Worm (Caenorhabditis elegans): ENCODE measurements around the gene Y37D8A.29.

Y37D8A.29 gene

DNA sequence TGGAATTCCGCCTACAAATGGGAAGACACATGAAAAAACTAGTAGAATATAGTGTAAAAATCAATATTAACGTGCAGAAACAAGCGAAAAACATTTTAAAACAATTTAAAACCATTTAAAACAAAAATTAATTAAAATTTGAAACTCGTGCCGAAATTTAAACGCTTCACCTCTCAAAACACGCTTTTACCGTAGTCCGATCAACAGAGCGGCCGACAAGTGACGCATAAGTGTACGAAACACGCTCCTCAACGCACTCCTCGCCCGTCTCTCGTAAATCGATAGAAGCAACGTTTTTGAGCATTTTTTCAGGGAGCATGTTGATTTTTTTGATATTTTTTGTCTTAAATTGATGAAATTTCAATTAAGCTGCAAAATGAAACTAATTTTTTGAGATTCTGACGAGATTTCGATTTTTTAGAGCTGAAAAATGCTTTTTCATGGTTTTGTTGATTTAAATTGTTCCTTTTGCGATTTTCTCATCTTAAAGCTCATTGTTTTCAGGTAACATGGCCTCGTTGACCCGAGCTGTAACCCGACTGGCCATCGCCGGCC, 13.6 kb upstream of the Y37D8A.29 start, which contains the start of gene cox-5A (continued):
- TF ChIP-seq C06A6.2 (GFP tag; conservative IDR thresholded peaks at IDR 0.05) (peak; percentile 97), hlh-26 (GFP tag; conservative IDR thresholded peaks at IDR 0.05) (no peak), tlf-1 (GFP tag; optimal IDR thresholded peaks at IDR 0.05) (peak; percentile 99), attf-3 (GFP tag; conservative IDR thresholded peaks at IDR 0.05) (peak; percentile 83), efl-1 (GFP tag; optimal IDR thresholded peaks at IDR 0.05) (peak; percentile 94), nhr-27 (tag; optimal IDR thresholded peaks at IDR 0.05) (peak; percentile 63), chd-7 (tag; optimal IDR thresholded peaks at IDR 0.05) (peak; percentile 98), snpc-4 (GFP tag; optimal IDR thresholded peaks at IDR 0.05) (peak; percentile 85), snpc-4 (tag; optimal IDR thresholded peaks at IDR 0.05) (peak; percentile 91 to 94 (median 94)), lsy-27 (tag; optimal IDR thresholded peaks at IDR 0.05; ENCODE audit: borderline replicate concordance, insufficient read depth) (no peak), F52B5.7 (tag; optimal IDR thresholded peaks at IDR 0.05) (peak; percentile 88), B0019.2 (GFP tag; conservative IDR thresholded peaks at IDR 0.05) (peak; percentile 87), ztf-28 (GFP tag; IDR thresholded peaks at IDR 0.05) (peak; percentile 74), madf-3 (GFP tag; IDR thresholded peaks at IDR 0.05) (peak; percentile 97), B0035.1 (tag; optimal IDR thresholded peaks at IDR 0.05) (peak; percentile 93), madf-8 (GFP tag; conservative IDR thresholded peaks at IDR 0.05) (peak; percentile 87), nhr-179 (tag; optimal IDR thresholded peaks at IDR 0.05) (no peak), nhr-120 (GFP tag; IDR thresholded peaks at IDR 0.05) (0 out of 2 replicates have a peak, but pooled peaks have one; percentile 61)

DNA sequence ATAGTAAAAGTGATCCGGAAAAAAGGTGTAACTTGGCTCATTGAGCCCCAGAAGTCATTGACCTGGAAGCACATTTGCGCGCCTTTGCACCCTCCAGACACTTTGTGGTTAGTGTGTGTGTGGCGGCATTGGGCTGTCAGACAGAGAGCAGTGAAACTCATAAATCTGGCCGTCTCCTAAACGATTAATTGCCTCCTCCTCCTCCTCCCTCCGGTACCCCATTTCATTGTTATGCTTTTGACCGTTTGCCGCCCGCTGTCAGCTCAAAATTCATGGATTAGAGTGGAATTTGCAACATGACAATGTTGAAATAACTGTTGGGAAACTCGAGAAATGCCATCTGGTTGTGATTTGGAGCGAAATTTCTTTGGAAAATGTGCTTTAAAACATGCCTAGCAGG, 12.6 kb upstream of the Y37D8A.29 start:
- TF ChIP-seq snpc-1.3 (tag; optimal IDR thresholded peaks at IDR 0.05; ENCODE audit: insufficient read depth) (no peak), repo-1 (tag; optimal IDR thresholded peaks at IDR 0.05) (no peak)

DNA sequence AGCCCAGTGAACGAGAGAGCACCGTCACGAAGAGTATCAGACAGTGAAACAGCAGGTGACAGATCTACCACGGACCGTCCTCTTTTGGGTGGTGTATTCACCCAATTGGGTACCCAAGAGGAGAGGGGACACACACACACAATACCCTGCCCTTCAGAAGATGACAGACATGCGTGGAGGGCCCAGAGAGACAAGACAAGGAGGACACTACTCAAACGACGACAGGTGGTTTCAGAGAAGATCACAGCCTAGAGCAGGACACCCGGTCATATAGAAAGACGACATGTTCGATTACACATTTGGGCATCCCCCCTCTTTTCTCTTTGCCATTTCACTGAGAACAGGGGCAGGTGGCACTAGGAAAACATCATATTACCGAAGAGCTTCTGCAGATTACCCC, 2.7 kb upstream of the Y37D8A.29 start:
- no peak for TF ChIP-seq hmg-1.2 (GFP tag; IDR thresholded peaks at IDR 0.05)
- no peak for TF ChIP-seq rec-8 (tag; optimal IDR thresholded peaks at IDR 0.05)
- no peak for TF ChIP-seq bed-2 (GFP tag; IDR thresholded peaks at IDR 0.05)
- TF ChIP-seq attf-3 (GFP tag; conservative IDR thresholded peaks at IDR 0.05), result no peak
- no peak for TF ChIP-seq Y95B8A.8 (GFP tag; IDR thresholded peaks at IDR 0.05)
- TF ChIP-seq nhr-120 (GFP tag; IDR thresholded peaks at IDR 0.05), result no peak
- no peak for TF ChIP-seq B0336.3 (GFP tag; IDR thresholded peaks at IDR 0.05)

DNA sequence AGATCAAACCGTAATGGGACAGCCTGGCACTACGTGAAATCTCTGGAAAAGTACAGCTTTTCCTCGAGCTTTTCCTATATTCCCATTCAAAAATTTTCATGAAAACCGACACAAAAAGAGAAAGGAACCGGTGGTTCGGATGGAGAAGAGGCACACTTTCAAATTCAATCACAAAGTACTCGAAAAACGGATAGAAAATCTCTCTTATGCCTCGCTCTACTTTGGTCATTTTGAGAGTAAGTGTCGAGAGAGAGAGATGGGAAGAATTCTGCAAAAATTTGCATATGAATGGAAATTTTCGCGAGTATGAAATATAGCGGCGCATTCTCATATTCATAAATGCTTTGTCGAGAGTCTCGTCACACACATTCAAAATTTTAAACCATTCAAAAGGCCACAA, 1.3 kb upstream of the Y37D8A.29 start:
- TF ChIP-seq egl-44 (GFP tag; IDR thresholded peaks at IDR 0.05), result no peak

DNA sequence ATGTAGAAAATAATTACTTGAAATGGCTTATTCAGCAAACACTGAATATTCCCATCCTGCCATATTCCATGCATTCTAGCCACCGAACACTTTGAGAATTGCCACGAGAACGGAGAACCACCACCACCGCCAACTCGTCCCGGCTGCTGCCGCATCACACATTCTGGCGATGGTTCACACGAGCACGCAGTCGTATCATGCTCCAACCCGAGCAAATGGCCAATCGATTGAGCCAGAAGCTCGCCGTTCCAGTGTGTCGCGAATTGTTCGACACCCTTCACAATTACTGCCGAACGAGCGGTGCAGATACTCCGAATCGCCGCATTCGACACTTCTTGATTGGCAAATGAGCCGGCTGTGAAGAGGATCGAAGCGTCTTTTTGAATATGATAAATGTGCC, 6.3 kb downstream of the Y37D8A.29 start:
- TF ChIP-seq ztf-22 (GFP tag; optimal IDR thresholded peaks at IDR 0.05) (no peak), rcor-1 (GFP tag; IDR thresholded peaks at IDR 0.05) (no peak), zfh-2 (GFP tag; conservative IDR thresholded peaks at IDR 0.05) (peak; percentile 66), bed-1 (GFP tag; IDR thresholded peaks at IDR 0.05) (0 out of 2 replicates have a peak, but pooled peaks have one; percentile 67)

DNA sequence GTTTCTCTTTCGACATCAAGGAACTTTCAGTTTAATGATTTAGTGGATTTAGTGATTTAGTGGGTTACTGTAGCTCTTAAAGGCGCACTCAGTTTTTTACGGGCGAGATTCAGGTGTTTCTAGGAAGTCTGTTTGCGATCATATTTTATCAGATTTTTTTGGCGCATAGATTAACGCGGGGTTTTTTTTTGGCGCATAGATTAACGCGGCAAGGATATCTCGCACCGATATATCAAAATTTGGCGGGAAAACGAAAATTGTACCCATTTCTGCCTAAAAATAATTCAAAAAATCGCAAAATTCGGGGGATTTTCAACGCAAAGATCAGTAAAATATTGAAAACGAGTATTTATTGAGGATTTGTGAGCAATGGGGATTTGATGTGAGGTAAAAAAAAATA, 10.8 kb downstream of the Y37D8A.29 start:
- no peak for TF ChIP-seq nhr-80 (tag; optimal IDR thresholded peaks at IDR 0.05)
- TF ChIP-seq dpl-1 (GFP tag; optimal IDR thresholded peaks at IDR 0.05), result peak; percentile 11
- peak; percentile 77 for TF ChIP-seq efl-1 (GFP tag; optimal IDR thresholded peaks at IDR 0.05)
- no peak for TF ChIP-seq attf-5 (GFP tag; optimal IDR thresholded peaks at IDR 0.05)
- TF ChIP-seq mxl-1 (tag; optimal IDR thresholded peaks at IDR 0.05), result no peak
- no peak for TF ChIP-seq gei-17 (GFP tag; optimal IDR thresholded peaks at IDR 0.05)
- TF ChIP-seq him-1 (tag; optimal IDR thresholded peaks at IDR 0.05), result peak; percentile 37
- no peak for TF ChIP-seq B0019.2 (GFP tag; conservative IDR thresholded peaks at IDR 0.05)
- TF ChIP-seq dox-1 (GFP tag; IDR thresholded peaks at IDR 0.05), result no peak
- peak; percentile 69 for TF ChIP-seq madf-8 (GFP tag; conservative IDR thresholded peaks at IDR 0.05)
- TF ChIP-seq madf-3 (GFP tag; IDR thresholded peaks at IDR 0.05), result no peak
- TF ChIP-seq F49E8.2 (tag; optimal IDR thresholded peaks at IDR 0.05; ENCODE audit: insufficient read depth), result no peak
- no peak for TF ChIP-seq attf-6 (GFP tag; IDR thresholded peaks at IDR 0.05)
- TF ChIP-seq hsf-1 (GFP tag; IDR thresholded peaks at IDR 0.05), result 0 out of 2 replicates have a peak, but pooled peaks have one; percentile 42
- no peak for TF ChIP-seq snpc-4 (GFP tag; optimal IDR thresholded peaks at IDR 0.05)
- no peak for TF ChIP-seq snpc-4 (tag; optimal IDR thresholded peaks at IDR 0.05)
